Worm (Caenorhabditis elegans) whole organism, late embryonic: ENCODE data around the gene T25B2.3.

Source experiments
- C38D4.7 ChIP-seq: fragments of 200-800 bp; sonication (Bioruptor generic); optimal IDR thresholded peaks from 2 replicates; lab custom pipeline; 2018; ENCODE audit warnings: mild to moderate bottlenecking, missing genetic modification characterization, moderate library complexity, missing compliant biosample characterization
- ama-1 ChIP-seq: fragments of 150-350 bp; optimal IDR thresholded peaks from 2 replicates; lab custom pipeline; 2014
- ceh-31 ChIP-seq: sonication (generic microtip); optimal IDR thresholded peaks from 2 replicates; lab custom pipeline; 2016; ENCODE audit warnings: missing genetic modification characterization, missing compliant biosample characterization
- ceh-45 ChIP-seq: fragments of 200-800 bp; sonication (Bioruptor generic); IDR thresholded peaks from 2 replicates; pipeline ENCODE4 v1.3.6; 2022; ENCODE audit warnings: missing genetic modification reagents, missing genetic modification characterization, missing compliant biosample characterization
- ceh-48 ChIP-seq: sonication (generic microtip); optimal IDR thresholded peaks from 2 replicates; lab custom pipeline; 2016; ENCODE audit warnings: missing genetic modification characterization, inconsistent platforms, missing compliant biosample characterization
- eyg-1 ChIP-seq: sonication (generic microtip); optimal IDR thresholded peaks from 2 replicates; lab custom pipeline; 2016; ENCODE audit warnings: missing genotype, missing genetic modification characterization, missing compliant biosample characterization
- hlh-30 ChIP-seq: sonication (generic microtip); optimal IDR thresholded peaks from 2 replicates; lab custom pipeline; 2017; ENCODE audit warnings: antibody characterized with exemption, missing genetic modification characterization, missing compliant biosample characterization; ENCODE audit not compliant: insufficient read depth
- nhr-11 ChIP-seq: fragments of 150-350 bp; optimal IDR thresholded peaks from 2 replicates; lab custom pipeline; 2014; ENCODE audit warnings: missing biosample characterization, missing genetic modification characterization
- nhr-232 ChIP-seq: sonication (generic microtip); optimal IDR thresholded peaks from 2 replicates; lab custom pipeline; 2016; ENCODE audit warnings: missing genetic modification characterization, missing compliant biosample characterization
- pha-4 ChIP-seq: fragments of 150-350 bp; optimal IDR thresholded peaks from 2 replicates; lab custom pipeline; 2018; ENCODE audit warnings: missing biosample characterization, missing genetic modification reagents, missing genetic modification characterization
- ref-2 ChIP-seq: sonication (generic microtip); optimal IDR thresholded peaks from 2 replicates; lab custom pipeline; 2016; ENCODE audit warnings: missing genetic modification characterization, missing compliant biosample characterization
- tbx-2 ChIP-seq: sonication (generic microtip); optimal IDR thresholded peaks from 2 replicates; lab custom pipeline; 2016; ENCODE audit warnings: missing genetic modification characterization, missing compliant biosample characterization
- unc-42 ChIP-seq: sonication (generic microtip); optimal IDR thresholded peaks from 2 replicates; lab custom pipeline; 2016; ENCODE audit warnings: missing genotype, missing genetic modification characterization, missing compliant biosample characterization

DNA sequence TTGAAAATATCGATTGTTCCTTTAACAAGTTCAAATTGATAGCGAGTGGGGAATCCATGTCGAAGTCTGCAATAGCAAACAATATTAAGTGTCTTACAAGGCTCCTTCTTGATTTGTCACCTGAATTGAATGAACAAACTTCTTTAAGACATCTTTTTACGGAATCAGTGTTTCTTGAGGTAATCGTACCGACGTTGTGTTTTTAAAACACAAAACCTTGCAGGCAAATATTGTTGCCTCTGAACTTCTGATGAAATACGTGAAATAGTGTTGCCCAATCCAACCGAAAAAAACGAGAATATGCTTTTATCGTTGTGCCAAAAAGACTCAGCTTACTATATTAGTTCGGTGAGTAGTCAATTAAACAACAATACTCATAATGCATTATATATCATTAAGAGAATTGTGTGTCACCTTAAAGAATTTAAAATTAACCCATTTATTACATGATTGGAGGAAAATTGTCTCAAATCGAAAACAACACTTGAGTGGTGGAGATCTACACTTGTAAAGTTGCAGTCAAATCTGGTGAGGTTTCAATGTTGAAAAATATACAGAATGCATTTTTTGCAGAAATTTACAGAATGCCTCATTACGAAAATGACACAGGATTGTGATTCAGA lies 2.1 kb downstream of the T25B2.3 start, which contains the start of the genes T25B2.4 and T13C5.3:
- TF ChIP-seq hlh-30 (tag; lab: Kevin White, UChicago) = no peak
- no peak for TF ChIP-seq ceh-45 (GFP tag; lab: Robert Waterston, UW)
- no peak for TF ChIP-seq nhr-11
- TF ChIP-seq ref-2 = no peak
- TF ChIP-seq eyg-1 (tag; lab: Kevin White, UChicago) = no peak
- no peak for TF ChIP-seq nhr-232 (tag; lab: Kevin White, UChicago)
- no peak for TF ChIP-seq ceh-48
- no peak for TF ChIP-seq tbx-2 (tag; lab: Kevin White, UChicago)
- no peak for TF ChIP-seq C38D4.7 (GFP tag; lab: Kevin White, UChicago)
- TF ChIP-seq unc-42 = no peak
- no peak for TF ChIP-seq ceh-31 (tag; lab: Kevin White, UChicago)
- TF ChIP-seq pha-4 (tag; lab: Kevin White, UChicago) = no peak
- no peak for TF ChIP-seq ama-1 (lab: Kevin White, UChicago)
